Worm (Caenorhabditis elegans) whole organism, late embryonic: Measurements from ENCODE around the gene F45E1.2.
A peak's percentile ranks its signal among the peaks of the same experiment; 100 is the strongest.

Source experiments
- C38D4.7 ChIP-seq: fragments of 200-800 bp; sonication (Bioruptor generic); optimal IDR thresholded peaks from 2 replicates; lab custom pipeline; 2018; ENCODE audit warnings: mild to moderate bottlenecking, missing genetic modification characterization, moderate library complexity, missing compliant biosample characterization
- F13H6.1 ChIP-seq: sonication (generic microtip); optimal IDR thresholded peaks from 2 replicates; lab custom pipeline; 2016; ENCODE audit warnings: missing genetic modification characterization, missing compliant biosample characterization
- K09A11.1 ChIP-seq: sonication (generic microtip); optimal IDR thresholded peaks from 2 replicates; lab custom pipeline; 2017; ENCODE audit warnings: antibody characterized with exemption, mild to moderate bottlenecking, missing genetic modification characterization, missing compliant biosample characterization; ENCODE audit not compliant: insufficient read depth
- Y22D7AL.16 ChIP-seq: sonication (generic microtip); optimal IDR thresholded peaks from 2 replicates; lab custom pipeline; 2016; ENCODE audit warnings: missing genetic modification characterization, missing compliant biosample characterization
- ceh-18 ChIP-seq: sonication (generic microtip); optimal IDR thresholded peaks from 2 replicates; lab custom pipeline; 2016; ENCODE audit warnings: missing genetic modification characterization, missing compliant biosample characterization
- ceh-19 ChIP-seq: fragments of 200-800 bp; sonication (Bioruptor generic); optimal IDR thresholded peaks from 2 replicates; lab custom pipeline; 2018; ENCODE audit warnings: mild to moderate bottlenecking, missing genetic modification characterization, missing compliant biosample characterization
- ceh-2 ChIP-seq: sonication (generic microtip); optimal IDR thresholded peaks from 2 replicates; lab custom pipeline; 2016; ENCODE audit warnings: missing genotype, missing genetic modification characterization, missing compliant biosample characterization
- ceh-22 ChIP-seq: sonication (generic microtip); optimal IDR thresholded peaks from 2 replicates; lab custom pipeline; 2017; ENCODE audit warnings: missing biosample characterization, missing genetic modification characterization
- ceh-30 ChIP-seq: fragments of 150-350 bp; optimal IDR thresholded peaks from 2 replicates; lab custom pipeline; 2014; ENCODE audit warnings: missing biosample characterization, missing genetic modification characterization
- ceh-31 ChIP-seq: sonication (generic microtip); optimal IDR thresholded peaks from 2 replicates; lab custom pipeline; 2016; ENCODE audit warnings: missing genetic modification characterization, missing compliant biosample characterization
- ceh-34 ChIP-seq: sonication (generic microtip); optimal IDR thresholded peaks from 2 replicates; lab custom pipeline; 2016; ENCODE audit warnings: mild to moderate bottlenecking, missing genetic modification characterization, missing compliant biosample characterization
- ceh-45 ChIP-seq: fragments of 200-800 bp; sonication (Bioruptor generic); IDR thresholded peaks from 2 replicates; pipeline ENCODE4 v1.3.6; 2022; ENCODE audit warnings: missing genetic modification reagents, missing genetic modification characterization, missing compliant biosample characterization
- ceh-48 ChIP-seq: sonication (generic microtip); optimal IDR thresholded peaks from 2 replicates; lab custom pipeline; 2016; ENCODE audit warnings: missing genetic modification characterization, inconsistent platforms, missing compliant biosample characterization
- ceh-6 ChIP-seq: fragments of 200-800 bp; sonication (Bioruptor generic); optimal IDR thresholded peaks from 2 replicates; lab custom pipeline; 2018; ENCODE audit warnings: mild to moderate bottlenecking, missing genetic modification characterization, missing compliant biosample characterization
- ceh-9 ChIP-seq: sonication (generic microtip); optimal IDR thresholded peaks from 2 replicates; lab custom pipeline; 2016; ENCODE audit warnings: mild to moderate bottlenecking, missing genetic modification characterization, inconsistent platforms, missing compliant biosample characterization
- dmd-4 ChIP-seq: sonication (generic microtip); optimal IDR thresholded peaks from 2 replicates; lab custom pipeline; 2016; ENCODE audit warnings: borderline replicate concordance, missing genetic modification characterization, missing compliant biosample characterization
- dve-1 ChIP-seq: sonication (generic microtip); optimal IDR thresholded peaks from 2 replicates; lab custom pipeline; 2017; ENCODE audit warnings: antibody characterized with exemption, mild to moderate bottlenecking, missing genetic modification characterization, missing compliant biosample characterization
- elt-2 ChIP-seq: sonication (generic microtip); optimal IDR thresholded peaks from 2 replicates; lab custom pipeline; 2016; ENCODE audit warnings: missing genetic modification reagents, missing genetic modification characterization, missing compliant biosample characterization
- ets-4 ChIP-seq: sonication (generic microtip); optimal IDR thresholded peaks from 2 replicates; lab custom pipeline; 2016; ENCODE audit warnings: missing genetic modification characterization, missing compliant biosample characterization
- eyg-1 ChIP-seq: sonication (generic microtip); optimal IDR thresholded peaks from 2 replicates; lab custom pipeline; 2016; ENCODE audit warnings: missing genotype, missing genetic modification characterization, missing compliant biosample characterization
- fax-1 ChIP-seq: sonication (generic microtip); optimal IDR thresholded peaks from 2 replicates; lab custom pipeline; 2016; ENCODE audit warnings: missing genotype, missing genetic modification characterization, missing compliant biosample characterization
- fkh-10 ChIP-seq: fragments of 150-350 bp; optimal IDR thresholded peaks from 2 replicates; lab custom pipeline; 2014; ENCODE audit warnings: missing biosample characterization, missing genetic modification reagents, missing genetic modification characterization
- fkh-6 ChIP-seq: sonication (generic microtip); optimal IDR thresholded peaks from 2 replicates; lab custom pipeline; 2016; ENCODE audit warnings: missing genetic modification characterization, missing compliant biosample characterization
- hlh-15 ChIP-seq: sonication (generic microtip); optimal IDR thresholded peaks from 2 replicates; lab custom pipeline; 2016; ENCODE audit warnings: missing genetic modification characterization, missing compliant biosample characterization
- hlh-30 ChIP-seq: sonication (generic microtip); optimal IDR thresholded peaks from 2 replicates; lab custom pipeline; 2017; ENCODE audit warnings: antibody characterized with exemption, missing genetic modification characterization, missing compliant biosample characterization; ENCODE audit not compliant: insufficient read depth
- hlh-6 ChIP-seq: sonication (generic microtip); optimal IDR thresholded peaks from 2 replicates; lab custom pipeline; 2016; ENCODE audit warnings: missing genotype, missing genetic modification characterization, missing compliant biosample characterization
- hlh-8 ChIP-seq: sonication (generic microtip); optimal IDR thresholded peaks from 2 replicates; lab custom pipeline; 2016; ENCODE audit warnings: missing genotype, missing genetic modification characterization, missing compliant biosample characterization
- lim-6 ChIP-seq: sonication (generic microtip); optimal IDR thresholded peaks from 2 replicates; lab custom pipeline; 2016; ENCODE audit warnings: missing genetic modification characterization, missing compliant biosample characterization
- lin-11 ChIP-seq: fragments of 200-800 bp; sonication (Bioruptor generic); optimal IDR thresholded peaks from 2 replicates; lab custom pipeline; 2018; ENCODE audit warnings: mild to moderate bottlenecking, missing genetic modification characterization, missing compliant biosample characterization
- madf-2 ChIP-seq: sonication (generic microtip); optimal IDR thresholded peaks from 2 replicates; lab custom pipeline; 2017; ENCODE audit warnings: missing genetic modification characterization, missing compliant biosample characterization
- nfya-1 ChIP-seq: sonication (generic microtip); optimal IDR thresholded peaks from 2 replicates; lab custom pipeline; 2017; ENCODE audit warnings: missing genetic modification characterization, mild to moderate bottlenecking, missing compliant biosample characterization, antibody characterized with exemption, moderate library complexity
- nhr-11 ChIP-seq: fragments of 150-350 bp; optimal IDR thresholded peaks from 2 replicates; lab custom pipeline; 2014; ENCODE audit warnings: missing biosample characterization, missing genetic modification characterization
- odd-2 ChIP-seq: sonication (generic microtip); optimal IDR thresholded peaks from 2 replicates; lab custom pipeline; 2017; ENCODE audit warnings: antibody characterized with exemption, mild to moderate bottlenecking, missing genetic modification characterization, missing compliant biosample characterization
- pat-9 ChIP-seq: fragments of 200-800 bp; sonication (Bioruptor generic); optimal IDR thresholded peaks from 2 replicates; lab custom pipeline; 2018; ENCODE audit warnings: mild to moderate bottlenecking, missing genetic modification characterization, moderate library complexity, missing compliant biosample characterization
- pha-2 ChIP-seq: sonication (generic microtip); optimal IDR thresholded peaks from 2 replicates; lab custom pipeline; 2017; ENCODE audit warnings: mild to moderate bottlenecking, missing genetic modification characterization, missing compliant biosample characterization
- pha-4 ChIP-seq: fragments of 150-350 bp; optimal IDR thresholded peaks from 2 replicates; lab custom pipeline; 2018; ENCODE audit warnings: missing biosample characterization, missing genetic modification reagents, missing genetic modification characterization
- ref-2 ChIP-seq: sonication (generic microtip); optimal IDR thresholded peaks from 2 replicates; lab custom pipeline; 2016; ENCODE audit warnings: missing genetic modification characterization, missing compliant biosample characterization
- sdc-2 ChIP-seq: sonication (generic microtip); optimal IDR thresholded peaks from 2 replicates; lab custom pipeline; 2016; ENCODE audit warnings: missing genotype, missing genetic modification characterization, missing compliant biosample characterization
- sox-2 ChIP-seq: fragments of 200-800 bp; sonication (Bioruptor generic); IDR thresholded peaks from 2 replicates; pipeline ENCODE4 v1.3.6; 2022; ENCODE audit warnings: missing genetic modification reagents, missing genetic modification characterization, missing compliant biosample characterization
- syd-9 ChIP-seq: sonication (generic microtip); optimal IDR thresholded peaks from 2 replicates; lab custom pipeline; 2016; ENCODE audit warnings: mild to moderate bottlenecking, missing genetic modification characterization, moderate library complexity, missing compliant biosample characterization
- tbx-2 ChIP-seq: sonication (generic microtip); optimal IDR thresholded peaks from 2 replicates; lab custom pipeline; 2016; ENCODE audit warnings: missing genetic modification characterization, missing compliant biosample characterization
- tbx-7 ChIP-seq: sonication (generic microtip); optimal IDR thresholded peaks from 2 replicates; lab custom pipeline; 2016; ENCODE audit warnings: missing genotype, missing genetic modification characterization, missing compliant biosample characterization
- ttx-3 ChIP-seq: sonication (generic microtip); optimal IDR thresholded peaks from 2 replicates; lab custom pipeline; 2016; ENCODE audit warnings: missing genetic modification reagents, missing genetic modification characterization, missing compliant biosample characterization
- unc-3 ChIP-seq, 2 experiments: fragments of 200-800 bp in 1 of 2; sonication (Bioruptor generic) in 1 of 2; sonication (generic microtip) in 1 of 2; conservative IDR thresholded peaks in 1 of 2; optimal IDR thresholded peaks in 1 of 2; 2 replicates each; pipeline versions ENCODE4 v1.3.6 to Lab custom; 2016 to 2022; ENCODE audit warnings: missing compliant biosample characterization in 2 of 2, missing genetic modification characterization in 2 of 2, missing genetic modification reagents in 1 of 2

F45E1.2 gene

ce11 chrX:8027509-8027908, 24.0 kb downstream of the F45E1.2 start:
- TF ChIP-seq K09A11.1 (tag; lab: Kevin White, UChicago) (no peak), nfya-1 (tag; lab: Kevin White, UChicago) (no peak), sdc-2 (tag; lab: Kevin White, UChicago) (no peak), lim-6 (no peak), elt-2 (tag; lab: Kevin White, UChicago) (no peak), madf-2 (no peak), unc-3 (GFP tag; conservative IDR thresholded peaks at IDR 0.05; lab: Robert Waterston, UW) (no peak), unc-3 (tag; optimal IDR thresholded peaks at IDR 0.05; lab: Kevin White, UChicago) (no peak), ceh-19 (GFP tag; lab: Kevin White, UChicago) (no peak), ceh-22 (tag; lab: Kevin White, UChicago) (no peak), pat-9 (tag; lab: Kevin White, UChicago) (no peak), dmd-4 (tag; lab: Kevin White, UChicago) (no peak), ceh-45 (GFP tag; lab: Robert Waterston, UW) (no peak), C38D4.7 (GFP tag; lab: Kevin White, UChicago) (no peak), odd-2 (tag; lab: Kevin White, UChicago) (no peak), ceh-31 (tag; lab: Kevin White, UChicago) (no peak), hlh-15 (no peak), pha-2 (no peak), hlh-8 (tag; lab: Kevin White, UChicago) (no peak)

- TF ChIP-seq ceh-2 (tag; lab: Kevin White, UChicago) = no peak
- TF ChIP-seq lim-6 = no peak
- TF ChIP-seq eyg-1 (tag; lab: Kevin White, UChicago) = no peak
- TF ChIP-seq ceh-19 (GFP tag; lab: Kevin White, UChicago) = no peak
- TF ChIP-seq ceh-31 (tag; lab: Kevin White, UChicago) = peak; percentile 46
- TF ChIP-seq fkh-10 (GFP tag; lab: Kevin White, UChicago) = no peak
- no peak for TF ChIP-seq dmd-4 (tag; lab: Kevin White, UChicago)
- no peak for TF ChIP-seq ceh-9
- TF ChIP-seq sox-2 (GFP tag; lab: Robert Waterston, UW) = no peak
- TF ChIP-seq syd-9 (tag; lab: Kevin White, UChicago) = no peak
- TF ChIP-seq ets-4 (tag; lab: Kevin White, UChicago) = no peak
- TF ChIP-seq sdc-2 (tag; lab: Kevin White, UChicago) = peak; percentile 66
- TF ChIP-seq hlh-30 (tag; lab: Kevin White, UChicago) = peak; percentile 63
- TF ChIP-seq hlh-6 = no peak
- TF ChIP-seq nhr-11 (tag; lab: Kevin White, UChicago) = no peak
- no peak for TF ChIP-seq ttx-3 (tag; lab: Kevin White, UChicago)
- TF ChIP-seq unc-3 (GFP tag; conservative IDR thresholded peaks at IDR 0.05; lab: Robert Waterston, UW) = no peak
- no peak for TF ChIP-seq unc-3 (tag; optimal IDR thresholded peaks at IDR 0.05; lab: Kevin White, UChicago)
- peak; percentile 26 for TF ChIP-seq F13H6.1 (tag; lab: Kevin White, UChicago)
- TF ChIP-seq ceh-30 (tag; lab: Kevin White, UChicago) = no peak
- peak; percentile 35 for TF ChIP-seq ceh-18 (tag; lab: Kevin White, UChicago)
- TF ChIP-seq fax-1 (tag; lab: Kevin White, UChicago) = no peak
- peak; percentile 16 for TF ChIP-seq tbx-2 (tag; lab: Kevin White, UChicago)
- peak; percentile 31 for TF ChIP-seq ceh-34
- no peak for TF ChIP-seq ceh-22 (tag; lab: Kevin White, UChicago)
- no peak for TF ChIP-seq C38D4.7 (GFP tag; lab: Kevin White, UChicago)
- TF ChIP-seq pha-4 (tag; lab: Kevin White, UChicago) = no peak
- TF ChIP-seq nfya-1 (tag; lab: Kevin White, UChicago) = peak; percentile 42
- no peak for TF ChIP-seq Y22D7AL.16 (tag; lab: Kevin White, UChicago)
- no peak for TF ChIP-seq lin-11
- no peak for TF ChIP-seq tbx-7 (tag; lab: Kevin White, UChicago)
- TF ChIP-seq ref-2 (tag; lab: Kevin White, UChicago) = peak; percentile 43
- no peak for TF ChIP-seq ceh-6
- TF ChIP-seq fkh-6 (tag; lab: Kevin White, UChicago) = no peak
- no peak for TF ChIP-seq dve-1 (tag; lab: Kevin White, UChicago)
- peak; percentile 35 for TF ChIP-seq ceh-48 (tag; lab: Kevin White, UChicago)
Observed at ce11 chrX:8029080-8029479, 25.5 kb downstream of the F45E1.2 start, which contains the start of gene C34D10.1. Gene C34D10.1 (plus strand): TSS chrX:8029479.
